Worm (Caenorhabditis elegans) whole organism, L4 larva: Measurements from ENCODE around the gene algn-13.

Experiments used
- F10B5.3 ChIP-seq: sonication (generic microtip); optimal IDR thresholded peaks from 2 replicates; lab custom pipeline; 2016; ENCODE audit warnings: mild to moderate bottlenecking, missing genetic modification characterization, missing compliant biosample characterization
- R02D3.7 ChIP-seq: fragments of 150-350 bp; sonication (generic microtip); optimal IDR thresholded peaks from 3 replicates; lab custom pipeline; 2014; ENCODE audit warnings: missing biosample characterization, missing genetic modification characterization
- Y105C5A.15 ChIP-seq: fragments of 200-800 bp; sonication (Bioruptor generic); IDR thresholded peaks from 2 replicates; pipeline ENCODE4 v1.3.6; 2022; ENCODE audit warnings: missing genetic modification characterization, missing compliant biosample characterization
- ZK337.2 ChIP-seq: fragments of 200-800 bp; sonication (Bioruptor generic); IDR thresholded peaks from 2 replicates; pipeline ENCODE4 v1.3.6; 2022; ENCODE audit warnings: missing genetic modification reagents, missing genetic modification characterization, missing compliant biosample characterization
- aha-1 ChIP-seq: fragments of 150-350 bp; peaks from one replicate; lab custom pipeline; 2014; ENCODE audit warnings: missing biosample characterization, missing genetic modification characterization
- aly-2 ChIP-seq: sonication (generic microtip); optimal IDR thresholded peaks from 2 replicates; lab custom pipeline; 2018; ENCODE audit warnings: missing biosample characterization, missing genetic modification characterization
- arid-1 ChIP-seq: fragments of 200-800 bp; sonication (Bioruptor generic); conservative IDR thresholded peaks from 2 replicates; pipeline ENCODE4 v1.3.6; 2022; ENCODE audit warnings: missing genetic modification reagents, missing genetic modification characterization, missing compliant biosample characterization
- ceh-20 ChIP-seq: fragments of 200-800 bp; sonication (Bioruptor generic); IDR thresholded peaks from 2 replicates; pipeline ENCODE4 v1.3.6; 2022; ENCODE audit warnings: missing genetic modification reagents, missing genetic modification characterization, missing compliant biosample characterization
- ceh-82 ChIP-seq: sonication (generic microtip); optimal IDR thresholded peaks from 2 replicates; lab custom pipeline; 2017; ENCODE audit warnings: missing biosample characterization, missing genetic modification characterization
- daf-16 ChIP-seq, 3 experiments: sonication (generic microtip); optimal IDR thresholded peaks; 2 replicates each; lab custom pipeline; 2016 to 2017; ENCODE audit warnings: missing genetic modification characterization in 3 of 3, missing genetic modification reagents in 3 of 3, mild to moderate bottlenecking in 2 of 3, missing compliant biosample characterization in 2 of 3, missing biosample characterization in 1 of 3, moderate library complexity in 1 of 3
- dmd-6 ChIP-seq: fragments of 200-800 bp; sonication (Bioruptor generic); IDR thresholded peaks from 2 replicates; pipeline ENCODE4 v1.3.6; 2022; ENCODE audit warnings: missing genetic modification reagents, missing genetic modification characterization, missing compliant biosample characterization
- dmd-8 ChIP-seq: fragments of 200-800 bp; sonication (Bioruptor generic); IDR thresholded peaks from 2 replicates; pipeline ENCODE4 v1.3.6; 2022; ENCODE audit warnings: missing genetic modification characterization, missing compliant biosample characterization
- dve-1 ChIP-seq: sonication (generic microtip); optimal IDR thresholded peaks from 2 replicates; lab custom pipeline; 2017; ENCODE audit warnings: antibody characterized with exemption, mild to moderate bottlenecking, missing genetic modification characterization, missing compliant biosample characterization; ENCODE audit not compliant: insufficient read depth
- fkh-10 ChIP-seq: fragments of 150-350 bp; optimal IDR thresholded peaks from 2 replicates; lab custom pipeline; 2014; ENCODE audit warnings: missing biosample characterization, missing genetic modification reagents, missing genetic modification characterization
- fos-1 ChIP-seq: fragments of 150-350 bp; optimal IDR thresholded peaks from 2 replicates; lab custom pipeline; 2014; ENCODE audit warnings: missing biosample characterization, missing genetic modification characterization
- lin-15B ChIP-seq: fragments of 150-350 bp; sonication (generic microtip); optimal IDR thresholded peaks from 3 replicates; lab custom pipeline; 2014; ENCODE audit warnings: missing biosample characterization, missing genetic modification characterization
- mdt-29 ChIP-seq: fragments of 200-800 bp; sonication (Bioruptor generic); IDR thresholded peaks from 2 replicates; pipeline ENCODE4 v1.3.6; 2022; ENCODE audit warnings: missing genetic modification reagents, missing genetic modification characterization, missing compliant biosample characterization
- mxl-3 ChIP-seq: fragments of 200-800 bp; sonication (Bioruptor generic); optimal IDR thresholded peaks from 2 replicates; lab custom pipeline; 2018; ENCODE audit warnings: mild to moderate bottlenecking, missing genetic modification characterization, missing compliant biosample characterization
- nhr-10 ChIP-seq: fragments of 150-350 bp; optimal IDR thresholded peaks from 2 replicates; lab custom pipeline; 2014; ENCODE audit warnings: missing biosample characterization, missing genetic modification characterization
- nhr-111 ChIP-seq: fragments of 200-800 bp; sonication (Bioruptor generic); optimal IDR thresholded peaks from 2 replicates; lab custom pipeline; 2018; ENCODE audit warnings: mild to moderate bottlenecking, missing genetic modification characterization, missing compliant biosample characterization
- nhr-28 ChIP-seq: fragments of 150-350 bp; optimal IDR thresholded peaks from 2 replicates; lab custom pipeline; 2014; ENCODE audit warnings: missing biosample characterization, missing genetic modification characterization
- nhr-42 ChIP-seq: fragments of 200-800 bp; sonication (Bioruptor generic); IDR thresholded peaks from 2 replicates; pipeline ENCODE4 v1.3.6; 2022; ENCODE audit warnings: missing genetic modification characterization, missing compliant biosample characterization
- nhr-76 ChIP-seq: fragments of 150-350 bp; optimal IDR thresholded peaks from 2 replicates; lab custom pipeline; 2014; ENCODE audit warnings: missing biosample characterization, missing genetic modification characterization
- pha-4 ChIP-seq, 2 experiments: fragments of 150-350 bp in 1 of 2; fragments of 200-800 bp in 1 of 2; sonication (Bioruptor generic) in 1 of 2; IDR thresholded peaks in 1 of 2; optimal IDR thresholded peaks in 1 of 2; 2 replicates each; pipeline versions ENCODE4 v1.3.6 to Lab custom; 2014 to 2022; ENCODE audit warnings: missing genetic modification characterization in 2 of 2, missing genetic modification reagents in 2 of 2, missing biosample characterization in 1 of 2, missing compliant biosample characterization in 1 of 2
- pqm-1 ChIP-seq: sonication (generic microtip); optimal IDR thresholded peaks from 2 replicates; lab custom pipeline; 2017; ENCODE audit warnings: missing biosample characterization, missing genetic modification characterization
- spr-3 ChIP-seq: fragments of 200-800 bp; sonication (Bioruptor generic); optimal IDR thresholded peaks from 2 replicates; lab custom pipeline; 2018; ENCODE audit warnings: mild to moderate bottlenecking, missing genetic modification characterization, missing compliant biosample characterization
- tag-97 ChIP-seq: fragments of 200-800 bp; sonication (Bioruptor generic); IDR thresholded peaks from 2 replicates; pipeline ENCODE4 v1.3.6; 2022; ENCODE audit warnings: missing genetic modification characterization, missing compliant biosample characterization
- unc-62 ChIP-seq, 3 experiments: fragments of 150-350 bp in 1 of 3; sonication (generic microtip); optimal IDR thresholded peaks in 2 of 3; peaks in 1 of 3; 1 replicate in 1 of 3; 2 replicates in 2 of 3; lab custom pipeline; 2014 to 2017; ENCODE audit warnings: missing biosample characterization in 3 of 3, missing genetic modification characterization in 3 of 3, missing genetic modification reagents in 3 of 3, missing genotype in 1 of 3
- vab-7 ChIP-seq: fragments of 200-800 bp; sonication (Bioruptor generic); IDR thresholded peaks from 2 replicates; pipeline ENCODE4 v1.3.6; 2022; ENCODE audit warnings: missing genetic modification reagents, missing genetic modification characterization, missing compliant biosample characterization
- zag-1 ChIP-seq: fragments of 150-350 bp; optimal IDR thresholded peaks from 2 replicates; lab custom pipeline; 2014; ENCODE audit warnings: missing biosample characterization, missing genetic modification characterization
- zfp-2 ChIP-seq: sonication (generic microtip); optimal IDR thresholded peaks from 2 replicates; lab custom pipeline; 2016; ENCODE audit warnings: mild to moderate bottlenecking, missing genetic modification characterization, missing compliant biosample characterization
- zip-2 ChIP-seq: fragments of 150-350 bp; optimal IDR thresholded peaks from 2 replicates; lab custom pipeline; 2014; ENCODE audit warnings: missing biosample characterization, missing genetic modification characterization
- ztf-7 ChIP-seq: fragments of 150-350 bp; optimal IDR thresholded peaks from 2 replicates; lab custom pipeline; 2014; ENCODE audit warnings: missing biosample characterization, missing genetic modification characterization

algn-13 gene

DNA sequence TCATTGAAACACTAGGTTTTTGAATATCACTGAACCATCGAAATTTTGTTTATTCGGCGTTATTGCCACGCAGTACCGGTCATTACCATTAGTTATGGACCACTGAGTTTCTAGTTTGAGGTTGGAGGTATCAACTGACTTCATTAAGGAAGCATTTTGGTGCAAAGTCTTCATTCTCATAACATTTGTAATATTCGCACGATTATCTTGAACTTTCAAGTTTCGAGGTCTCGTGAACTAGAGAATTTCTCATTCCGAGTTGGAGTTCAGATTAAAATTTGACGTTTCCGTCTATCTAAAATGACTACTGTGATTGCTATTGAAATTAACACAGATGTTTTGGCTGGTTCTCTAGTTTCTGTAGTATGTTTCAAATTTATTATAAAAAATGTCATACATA lies 41.0 kb downstream of the algn-13 start, which contains the start of gene srx-42:
Gene srx-42, plus strand, starts transcription at position 301 of the 400 bp plus-strand sequence.
- TF ChIP-seq lin-15B (no peak), aly-2 (no peak), fos-1 (tag; lab: Kevin White, UChicago) (no peak), pqm-1 (tag; lab: Kevin White, UChicago) (no peak), F10B5.3 (no peak)

DNA sequence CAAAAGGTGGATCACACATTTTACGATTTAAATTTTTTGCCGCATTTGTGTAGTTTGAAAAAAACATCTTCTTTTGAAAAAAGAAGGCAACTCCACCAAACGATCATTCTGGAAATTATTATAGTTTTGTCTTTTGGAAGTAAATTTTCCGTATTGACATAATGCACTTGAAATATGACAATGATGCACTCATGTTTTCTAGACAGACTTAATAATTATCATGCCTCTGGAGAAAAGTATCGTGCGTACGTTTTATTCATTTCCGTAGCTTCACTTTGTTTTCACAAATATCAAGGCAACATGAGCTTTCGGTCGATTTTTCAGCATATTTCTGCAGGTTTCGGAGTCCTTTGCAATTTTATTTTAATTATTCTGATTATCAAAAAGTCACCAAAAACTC lies 43.4 kb downstream of the algn-13 start, which contains the start of gene str-250:
Gene str-250, plus strand, starts transcription at position 301 of the 400 bp plus-strand sequence.
- TF ChIP-seq dmd-8 (GFP tag; lab: Robert Waterston, UW) (no peak), dmd-6 (GFP tag; lab: Robert Waterston, UW) (no peak), pha-4 (GFP tag; IDR thresholded peaks at IDR 0.05; lab: Robert Waterston, UW) (no peak), pha-4 (tag; optimal IDR thresholded peaks at IDR 0.05; lab: Kevin White, UChicago) (no peak), ceh-82 (tag; lab: Kevin White, UChicago) (no peak), mxl-3 (GFP tag; lab: Kevin White, UChicago) (no peak), arid-1 (GFP tag; lab: Robert Waterston, UW) (no peak), spr-3 (GFP tag; lab: Kevin White, UChicago) (no peak), zag-1 (no peak), ZK337.2 (GFP tag; lab: Robert Waterston, UW) (no peak), aha-1 (tag; lab: Kevin White, UChicago) (no peak), daf-16 (GFP tag; optimal IDR thresholded peaks at IDR 0.05; lab: Kevin White, UChicago) (no peak), daf-16 (tag; optimal IDR thresholded peaks at IDR 0.05; lab: Kevin White, UChicago) (no peak), dve-1 (tag; lab: Kevin White, UChicago) (no peak), nhr-10 (tag; lab: Kevin White, UChicago) (no peak), tag-97 (GFP tag; lab: Robert Waterston, UW) (no peak), R02D3.7 (no peak), Y105C5A.15 (GFP tag; lab: Robert Waterston, UW) (no peak), unc-62 (GFP tag; optimal IDR thresholded peaks at IDR 0.05 in 1 of 2; lab: Kevin White, UChicago) (no peak), unc-62 (tag; optimal IDR thresholded peaks at IDR 0.05; lab: Kevin White, UChicago) (no peak)

DNA sequence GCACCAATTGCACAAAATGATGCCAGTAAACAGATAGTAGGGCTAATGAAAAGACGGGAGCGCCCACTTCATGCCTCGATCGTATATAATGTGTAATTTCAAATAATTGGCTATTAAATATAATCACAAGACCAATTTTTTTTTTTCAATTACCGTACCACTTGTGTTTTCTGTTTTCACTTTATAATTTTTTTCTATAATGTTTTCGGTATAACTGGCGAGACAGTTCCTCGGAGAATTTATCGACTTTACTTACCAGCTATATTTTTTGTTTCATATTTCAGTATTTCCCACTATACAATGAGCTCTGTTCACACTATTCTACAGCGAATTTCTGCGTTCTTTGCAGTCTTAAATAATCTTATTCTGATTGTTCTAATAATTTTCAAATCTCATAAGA lies 45.6 kb downstream of the algn-13 start, which contains the start of gene str-252:
Gene str-252, plus strand, starts transcription at position 301 of the 400 bp plus-strand sequence.
- TF ChIP-seq dmd-8 (GFP tag; lab: Robert Waterston, UW): no peak

DNA sequence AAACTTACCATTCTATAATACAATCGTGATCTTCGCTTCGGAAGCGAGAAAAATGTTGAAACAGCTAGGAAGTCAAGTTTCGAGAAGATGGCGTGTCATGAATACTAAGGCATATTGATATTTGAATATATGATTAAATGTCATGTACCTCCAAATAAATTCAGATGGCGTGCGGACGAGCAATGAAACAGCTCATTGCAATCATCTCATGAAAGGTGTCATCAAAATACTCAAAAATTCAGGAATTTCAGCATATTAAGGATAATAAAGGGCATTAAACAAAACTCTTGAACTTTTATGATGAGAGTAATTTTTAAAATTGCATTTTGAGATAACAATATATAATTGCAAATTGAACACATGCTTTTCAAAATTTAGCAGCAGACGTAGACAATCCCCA lies 46.4 kb downstream of the algn-13 start, which contains the start of gene gcy-32:
Gene gcy-32, minus strand, starts transcription at position 101 of the 400 bp plus-strand sequence.
- TF ChIP-seq nhr-76 (tag; lab: Kevin White, UChicago) (no peak), spr-3 (GFP tag; lab: Kevin White, UChicago) (no peak), fkh-10 (GFP tag; lab: Kevin White, UChicago) (no peak), unc-62 (GFP tag; optimal IDR thresholded peaks at IDR 0.05 in 1 of 2; lab: Kevin White, UChicago) (no peak), unc-62 (tag; optimal IDR thresholded peaks at IDR 0.05; lab: Kevin White, UChicago) (no peak), ztf-7 (tag; lab: Kevin White, UChicago) (no peak), nhr-28 (tag; lab: Kevin White, UChicago) (no peak), mdt-29 (GFP tag; lab: Robert Waterston, UW) (no peak), vab-7 (no peak), zfp-2 (tag; lab: Kevin White, UChicago) (no peak), ceh-20 (no peak), zip-2 (tag; lab: Kevin White, UChicago) (no peak), tag-97 (GFP tag; lab: Robert Waterston, UW) (no peak), nhr-111 (GFP tag; lab: Kevin White, UChicago) (no peak), F10B5.3 (no peak), nhr-42 (no peak)
